Fruit fly (Drosophila melanogaster) S2 (cell line): ENCODE data around the gene CG4022.

ENCODE experiments used
- CG8478 ChIP-seq: fragments of >200 bp; optimal IDR thresholded peaks from 2 replicates; lab custom pipeline; 2018
- CTCF ChIP-seq, 2 experiments: fragments of >200 bp; optimal IDR thresholded peaks; 2 replicates each; lab custom pipeline; 2018

- TF ChIP-seq CG8478 (lab: Kevin White, UChicago): no peak
- TF ChIP-seq CTCF (optimal IDR thresholded peaks at IDR 0.05; lab: Kevin White, UChicago): no peak
These were observed 46.5 kb downstream of the CG4022 start, which contains the start of gene mRRF1 for dm6 chr3L:9364131-9364530.
